Fruit fly (Drosophila melanogaster) whole organism, embryonic: ENCODE measurements around the gene Cip4.

ENCODE experiments used
- Adf1 ChIP-seq: fragments of 200-800 bp; sonication (Bioruptor generic); IDR thresholded peaks from 2 replicates; pipeline ENCODE4 v1.3.6; 2022; ENCODE audit warnings: missing biosample characterization, missing genetic modification characterization
- Bgb ChIP-seq: fragments of 200-800 bp; sonication (Bioruptor generic); IDR thresholded peaks from 2 replicates; pipeline ENCODE4 v1.3.6; 2022; ENCODE audit warnings: missing biosample characterization, missing genetic modification characterization; ENCODE audit not compliant: partially characterized antibody
- BtbVII ChIP-seq: fragments of 200-800 bp; sonication (Bioruptor generic); optimal IDR thresholded peaks from 3 replicates; lab custom pipeline; 2017; ENCODE audit warnings: missing biosample characterization, mild to moderate bottlenecking, missing genetic modification characterization
- Bteb2 ChIP-seq: fragments of 200-800 bp; sonication (Bioruptor generic); optimal IDR thresholded peaks from 2 replicates; lab custom pipeline; 2016; ENCODE audit warnings: missing biosample characterization, missing genetic modification characterization
- CG11456 ChIP-seq: fragments of 200-800 bp; sonication (Bioruptor generic); IDR thresholded peaks from 3 replicates; pipeline ENCODE4 v1.3.6; 2022; ENCODE audit warnings: missing biosample characterization, missing genetic modification characterization
- CG12769 ChIP-seq: fragments of 200-800 bp; sonication (Bioruptor generic); optimal IDR thresholded peaks from 2 replicates; lab custom pipeline; 2019; ENCODE audit warnings: missing biosample characterization, mild to moderate bottlenecking, missing genetic modification characterization, moderate library complexity
- CG14667 ChIP-seq: fragments of 200-800 bp; sonication (Bioruptor generic); IDR thresholded peaks from 2 replicates; pipeline ENCODE4 v1.3.6; 2022; ENCODE audit warnings: missing biosample characterization, missing genetic modification characterization
- CG16813 ChIP-seq: fragments of 200-800 bp; sonication (Bioruptor generic); IDR thresholded peaks from 3 replicates; pipeline ENCODE4 v1.3.6; 2022; ENCODE audit warnings: missing biosample characterization, missing genetic modification characterization; ENCODE audit not compliant: partially characterized antibody
- CG18011 ChIP-seq: fragments of 200-800 bp; sonication (Bioruptor generic); optimal IDR thresholded peaks from 2 replicates; lab custom pipeline; 2017; ENCODE audit warnings: missing biosample characterization, missing genetic modification characterization, mild to moderate bottlenecking, moderate library complexity, missing genotype
- CG18764 ChIP-seq: fragments of 200-800 bp; sonication (Bioruptor generic); optimal IDR thresholded peaks from 3 replicates; lab custom pipeline; 2016; ENCODE audit warnings: missing biosample characterization, missing genetic modification characterization
- CG2199 ChIP-seq: fragments of 200-800 bp; sonication (Bioruptor generic); IDR thresholded peaks from 3 replicates; pipeline ENCODE4 v1.3.6; 2022; ENCODE audit warnings: missing biosample characterization, missing genetic modification characterization
- CG2202 ChIP-seq: fragments of 200-800 bp; sonication (Bioruptor generic); optimal IDR thresholded peaks from 2 replicates; lab custom pipeline; 2018; ENCODE audit warnings: missing biosample characterization, mild to moderate bottlenecking, missing genetic modification characterization
- CG32767 ChIP-seq: fragments of 200-800 bp; sonication (Bioruptor generic); IDR thresholded peaks from 2 replicates; pipeline ENCODE4 v1.3.6; 2022; ENCODE audit warnings: missing biosample characterization, missing genetic modification characterization
- CG4730 ChIP-seq: fragments of 200-800 bp; sonication (Bioruptor generic); IDR thresholded peaks from 2 replicates; pipeline ENCODE4 v1.3.6; 2022; ENCODE audit warnings: missing biosample characterization, missing genetic modification characterization
- CG6175 ChIP-seq: fragments of 200-800 bp; sonication (Bioruptor generic); IDR thresholded peaks from 3 replicates; pipeline ENCODE4 v1.3.6; 2022; ENCODE audit warnings: missing biosample characterization, missing genetic modification characterization
- CG6854 ChIP-seq: fragments of 200-800 bp; sonication (Bioruptor generic); optimal IDR thresholded peaks from 3 replicates; lab custom pipeline; 2017; ENCODE audit warnings: missing biosample characterization, mild to moderate bottlenecking, missing genetic modification characterization
- CG7271 ChIP-seq: fragments of 200-800 bp; sonication (Bioruptor generic); optimal IDR thresholded peaks from 2 replicates; lab custom pipeline; 2018; ENCODE audit warnings: missing biosample characterization, mild to moderate bottlenecking, missing genetic modification characterization, moderate library complexity
- CG7928 ChIP-seq: fragments of 200-800 bp; sonication (Bioruptor generic); optimal IDR thresholded peaks from 2 replicates; lab custom pipeline; 2017; ENCODE audit warnings: missing biosample characterization, mild to moderate bottlenecking, missing genetic modification characterization
- CG7987 ChIP-seq: fragments of 200-800 bp; sonication (Bioruptor generic); optimal IDR thresholded peaks from 2 replicates; lab custom pipeline; 2018; ENCODE audit warnings: missing biosample characterization, mild to moderate bottlenecking, missing genetic modification characterization, moderate library complexity
- CG9727 ChIP-seq: fragments of 200-800 bp; sonication (Bioruptor generic); optimal IDR thresholded peaks from 3 replicates; lab custom pipeline; 2017; ENCODE audit warnings: missing biosample characterization, mild to moderate bottlenecking, missing genetic modification characterization
- D19A ChIP-seq: fragments of 200-800 bp; optimal IDR thresholded peaks from 3 replicates; lab custom pipeline; 2019; ENCODE audit warnings: missing biosample characterization, mild to moderate bottlenecking, missing genetic modification characterization, moderate library complexity
- Drgx ChIP-seq: fragments of 200-800 bp; sonication (Bioruptor generic); IDR thresholded peaks from 2 replicates; pipeline ENCODE4 v1.3.6; 2022; ENCODE audit warnings: missing biosample characterization, missing genetic modification characterization
- Fer3 ChIP-seq: fragments of 200-800 bp; sonication (Bioruptor generic); optimal IDR thresholded peaks from 2 replicates; lab custom pipeline; 2018; ENCODE audit warnings: missing biosample characterization, mild to moderate bottlenecking, missing genetic modification characterization, moderate library complexity
- HLHmδ ChIP-seq: fragments of 200-800 bp; sonication (Bioruptor generic); optimal IDR thresholded peaks from 2 replicates; lab custom pipeline; 2018; ENCODE audit warnings: missing biosample characterization, mild to moderate bottlenecking, missing genetic modification characterization, moderate library complexity
- HmgD ChIP-seq: fragments of 200-800 bp; sonication (Bioruptor generic); optimal IDR thresholded peaks from 3 replicates; lab custom pipeline; 2016; ENCODE audit warnings: missing biosample characterization, missing genetic modification characterization
- Max ChIP-seq: fragments of 200-800 bp; sonication (Bioruptor generic); optimal IDR thresholded peaks from 2 replicates; lab custom pipeline; 2016; ENCODE audit warnings: missing biosample characterization, mild to moderate bottlenecking, missing genetic modification characterization
- Oli ChIP-seq: fragments of 200-800 bp; sonication (Bioruptor generic); optimal IDR thresholded peaks from 2 replicates; lab custom pipeline; 2018; ENCODE audit warnings: missing biosample characterization, mild to moderate bottlenecking, missing genetic modification characterization, moderate library complexity
- cg ChIP-seq: fragments of 200-800 bp; sonication (Bioruptor generic); optimal IDR thresholded peaks from 3 replicates; lab custom pipeline; 2019; ENCODE audit warnings: missing biosample characterization, mild to moderate bottlenecking, missing genetic modification characterization, moderate library complexity
- chif ChIP-seq, 2 experiments: fragments of 200-800 bp; sonication (Bioruptor generic); optimal IDR thresholded peaks; 3 replicates each; lab custom pipeline; 2016; ENCODE audit warnings: missing biosample characterization in 2 of 2, missing genetic modification characterization in 2 of 2
- crol ChIP-seq: fragments of 200-800 bp; sonication (Bioruptor generic); IDR thresholded peaks from 2 replicates; pipeline ENCODE4 v1.3.6; 2022; ENCODE audit warnings: missing biosample characterization, missing genetic modification characterization
- danr ChIP-seq: fragments of 200-800 bp; sonication (Bioruptor generic); IDR thresholded peaks from 2 replicates; pipeline ENCODE4 v1.3.6; 2022; ENCODE audit warnings: missing biosample characterization, missing genetic modification characterization
- dmrt99B ChIP-seq: fragments of 200-800 bp; sonication (Bioruptor generic); optimal IDR thresholded peaks from 2 replicates; lab custom pipeline; 2018; ENCODE audit warnings: missing biosample characterization, mild to moderate bottlenecking, missing genetic modification characterization, moderate library complexity
- fd64A ChIP-seq: fragments of 200-800 bp; sonication (Bioruptor generic); optimal IDR thresholded peaks from 3 replicates; lab custom pipeline; 2018; ENCODE audit warnings: missing biosample characterization, mild to moderate bottlenecking, missing genetic modification characterization
- ind ChIP-seq: fragments of 200-800 bp; sonication (Bioruptor generic); optimal IDR thresholded peaks from 3 replicates; lab custom pipeline; 2016; ENCODE audit warnings: missing biosample characterization, missing genetic modification characterization
- lbe ChIP-seq: fragments of 200-800 bp; sonication (Bioruptor generic); optimal IDR thresholded peaks from 2 replicates; lab custom pipeline; 2016; ENCODE audit warnings: missing biosample characterization, mild to moderate bottlenecking, missing genetic modification characterization
- lov ChIP-seq, 2 experiments: fragments of 200-800 bp in 1 of 2; fragments of >200 bp in 1 of 2; sonication (Bioruptor generic) in 1 of 2; IDR thresholded peaks in 1 of 2; optimal IDR thresholded peaks in 1 of 2; 2 replicates in 1 of 2; 3 replicates in 1 of 2; pipeline versions ENCODE4 v1.3.6 to Lab custom; 2017 to 2022; ENCODE audit warnings: missing biosample characterization in 1 of 2, missing genetic modification characterization in 1 of 2
- odd ChIP-seq: fragments of 200-800 bp; sonication (Bioruptor generic); optimal IDR thresholded peaks from 2 replicates; lab custom pipeline; 2017; ENCODE audit warnings: missing biosample characterization, mild to moderate bottlenecking, missing genetic modification characterization
- ranshi ChIP-seq: fragments of 200-800 bp; sonication (Bioruptor generic); IDR thresholded peaks from 2 replicates; pipeline ENCODE4 v1.3.6; 2022; ENCODE audit warnings: missing biosample characterization, missing genetic modification characterization
- run ChIP-seq: fragments of 200-800 bp; sonication (Bioruptor generic); optimal IDR thresholded peaks from 3 replicates; lab custom pipeline; 2018; ENCODE audit warnings: missing biosample characterization, mild to moderate bottlenecking, missing genetic modification characterization
- schlank ChIP-seq: fragments of 200-800 bp; sonication (Bioruptor generic); optimal IDR thresholded peaks from 2 replicates; lab custom pipeline; 2018; ENCODE audit warnings: missing biosample characterization, mild to moderate bottlenecking, missing genetic modification characterization
- scrt ChIP-seq: fragments of 200-800 bp; sonication (Bioruptor generic); optimal IDR thresholded peaks from 2 replicates; lab custom pipeline; 2018; ENCODE audit warnings: missing biosample characterization, mild to moderate bottlenecking, missing genetic modification characterization, moderate library complexity
- tna ChIP-seq: fragments of 200-800 bp; sonication (Bioruptor generic); IDR thresholded peaks from 2 replicates; pipeline ENCODE4 v1.3.6; 2022; ENCODE audit warnings: missing biosample characterization, missing genetic modification characterization; ENCODE audit not compliant: partially characterized antibody
- wek ChIP-seq: fragments of 200-800 bp; sonication (Bioruptor generic); optimal IDR thresholded peaks from 3 replicates; lab custom pipeline; 2018; ENCODE audit warnings: missing biosample characterization, mild to moderate bottlenecking, missing genetic modification characterization, moderate library complexity
- wor ChIP-seq: fragments of 200-800 bp; sonication (Bioruptor generic); IDR thresholded peaks from 2 replicates; pipeline ENCODE4 v1.3.6; 2022; ENCODE audit warnings: missing biosample characterization, missing genetic modification characterization
- z ChIP-seq: fragments of 200-800 bp; sonication (Bioruptor generic); IDR thresholded peaks from 3 replicates; pipeline ENCODE4 v1.3.6; 2022; ENCODE audit warnings: missing biosample characterization, missing genetic modification characterization
- zen ChIP-seq: fragments of 200-800 bp; sonication (Bioruptor generic); optimal IDR thresholded peaks from 3 replicates; lab custom pipeline; 2018; ENCODE audit warnings: missing biosample characterization, mild to moderate bottlenecking, missing genetic modification characterization, moderate library complexity
- zf30C ChIP-seq: fragments of 200-800 bp; sonication (Bioruptor generic); optimal IDR thresholded peaks from 3 replicates; lab custom pipeline; 2018; ENCODE audit warnings: missing biosample characterization, mild to moderate bottlenecking, missing genetic modification characterization

The Cip4 gene

DNA sequence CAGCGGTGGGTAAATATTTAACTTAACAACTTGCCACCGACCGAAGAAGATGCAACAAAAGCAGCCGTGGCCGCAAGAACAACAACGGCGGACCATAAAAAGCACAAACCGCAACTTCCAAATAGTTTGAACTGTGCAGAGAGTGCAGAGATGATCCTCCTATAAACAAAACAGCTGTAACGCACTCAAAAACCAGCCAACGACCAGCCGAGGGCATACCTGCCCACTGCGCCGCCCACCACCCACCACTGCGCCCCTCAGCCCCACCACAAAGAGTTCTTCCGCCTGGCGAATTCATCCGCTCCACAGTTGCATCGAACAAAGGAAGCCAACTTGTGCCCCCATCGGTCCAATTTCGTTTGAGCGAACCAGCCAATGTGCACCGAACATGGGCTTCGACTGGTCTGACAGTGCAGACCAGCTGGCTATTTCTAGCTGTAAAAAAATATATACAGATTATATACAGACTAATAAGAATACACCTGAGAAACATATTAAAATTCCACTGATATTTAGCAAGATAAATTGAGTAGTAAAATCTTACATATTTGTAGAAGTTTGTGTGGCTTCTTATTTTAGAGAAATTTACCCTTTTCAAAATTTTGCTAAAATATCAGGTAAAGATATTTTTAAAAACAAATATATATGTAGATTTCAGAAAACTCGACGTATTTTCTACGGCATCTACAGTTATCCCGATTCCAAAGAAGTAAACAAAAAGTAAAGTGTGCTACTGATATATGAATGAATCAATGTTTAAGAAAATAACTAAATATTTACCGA lies 19.8 kb upstream of the Cip4 start (continued):
- TF ChIP-seq HLHmδ (GFP tag; lab: Kevin White, UChicago) (no peak), CG6175 (GFP tag; lab: Robert Waterston, UW) (no peak), Adf1 (GFP tag; lab: Robert Waterston, UW) (no peak), Oli (tag; lab: Kevin White, UChicago) (no peak), CG7987 (GFP tag; lab: Kevin White, UChicago) (no peak), CG2202 (tag; lab: Kevin White, UChicago) (no peak), D19A (tag; lab: Kevin White, UChicago) (peak; percentile 34), CG2199 (0 out of 3 replicates have a peak, but pooled peaks have one; percentile 57), lov (optimal IDR thresholded peaks at IDR 0.05; lab: Kevin White, UChicago) (no peak), lov (GFP tag; IDR thresholded peaks at IDR 0.05; lab: Robert Waterston, UW) (no peak), tna (GFP tag; lab: Robert Waterston, UW) (0 out of 2 replicates have a peak, but pooled peaks have one; percentile 40), run (tag; lab: Kevin White, UChicago) (no peak), z (GFP tag; lab: Robert Waterston, UW) (peak; percentile 49; the same call in 1 of the 3 replicates), Bgb (GFP tag; lab: Robert Waterston, UW) (0 out of 2 replicates have a peak, but pooled peaks have one; percentile 31), crol (GFP tag; lab: Robert Waterston, UW) (peak; percentile 66)
- TF ChIP-seq, all 482 proteins: peak for 33

DNA sequence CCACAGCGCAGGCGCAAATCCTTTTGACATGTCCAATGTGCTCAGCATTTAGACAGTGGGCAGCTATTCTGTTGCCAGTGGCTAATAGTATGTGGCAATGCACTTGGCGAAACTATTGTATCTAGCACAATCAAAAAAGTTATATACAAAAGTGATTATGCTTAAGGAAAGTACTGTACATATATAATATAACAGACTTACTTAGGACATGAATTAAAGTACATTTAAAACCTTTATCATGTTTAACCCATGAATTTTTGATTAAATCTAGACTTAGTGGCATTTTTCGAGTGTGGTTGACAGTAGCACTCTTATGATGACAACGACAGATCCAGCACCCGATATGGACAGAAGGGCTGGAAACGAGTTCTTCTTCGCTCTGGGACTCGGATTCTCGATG lies 19.2 kb upstream of the Cip4 start:
- TF ChIP-seq lbe (GFP tag; lab: Kevin White, UChicago) (peak; percentile 21), ind (GFP tag; lab: Kevin White, UChicago) (no peak), Drgx (GFP tag; lab: Robert Waterston, UW) (peak; percentile 7; the same call in 1 of the 2 replicates), schlank (tag; lab: Kevin White, UChicago) (no peak), scrt (GFP tag; lab: Kevin White, UChicago) (no peak), zen (tag; lab: Kevin White, UChicago) (no peak), CG9727 (no peak), danr (GFP tag; lab: Robert Waterston, UW) (no peak), D19A (tag; lab: Kevin White, UChicago) (peak; percentile 18), cg (GFP tag; lab: Kevin White, UChicago) (no peak), CG12769 (no peak), CG4730 (GFP tag; lab: Robert Waterston, UW) (no peak), CG6854 (no peak), CG18764 (GFP tag; lab: Kevin White, UChicago) (no peak), zf30C (GFP tag; lab: Kevin White, UChicago) (no peak), wek (GFP tag; lab: Kevin White, UChicago) (no peak), CG7271 (tag; lab: Kevin White, UChicago) (no peak), fd64A (GFP tag; lab: Kevin White, UChicago) (no peak), Fer3 (tag; lab: Kevin White, UChicago) (no peak), dmrt99B (tag; lab: Kevin White, UChicago) (no peak), CG14667 (GFP tag; lab: Robert Waterston, UW) (no peak), CG18011 (GFP tag; lab: Kevin White, UChicago) (no peak), CG32767 (GFP tag; lab: Robert Waterston, UW) (no peak), chif (GFP tag; optimal IDR thresholded peaks at IDR 0.05; lab: Kevin White, UChicago) (no peak), wor (no peak), BtbVII (GFP tag; lab: Kevin White, UChicago) (no peak), CG7928 (GFP tag; lab: Kevin White, UChicago) (no peak), ranshi (GFP tag; lab: Robert Waterston, UW) (0 out of 2 replicates have a peak, but pooled peaks have one; percentile 9), odd (no peak), CG11456 (GFP tag; lab: Robert Waterston, UW) (no peak), HmgD (GFP tag; lab: Kevin White, UChicago) (no peak), Max (GFP tag; lab: Kevin White, UChicago) (no peak), Bteb2 (no peak), CG16813 (GFP tag; lab: Robert Waterston, UW) (no peak)
